Worm (Caenorhabditis elegans) whole organism, late embryonic: Measurements from ENCODE around the gene K11H12.8.

Experiments
- K02D7.2 ChIP-seq: sonication (generic microtip); optimal IDR thresholded peaks from 2 replicates; lab custom pipeline; 2017; ENCODE audit warnings: mild to moderate bottlenecking, missing genetic modification characterization, missing compliant biosample characterization
- T23F11.4 ChIP-seq: fragments of 200-800 bp; sonication (Bioruptor generic); optimal IDR thresholded peaks from 2 replicates; lab custom pipeline; 2018; ENCODE audit warnings: mild to moderate bottlenecking, missing genetic modification characterization, missing compliant biosample characterization
- Y22D7AL.16 ChIP-seq: sonication (generic microtip); optimal IDR thresholded peaks from 2 replicates; lab custom pipeline; 2016; ENCODE audit warnings: missing genetic modification characterization, missing compliant biosample characterization
- ahr-1 ChIP-seq: sonication (generic microtip); optimal IDR thresholded peaks from 2 replicates; lab custom pipeline; 2016; ENCODE audit warnings: missing genetic modification characterization, missing compliant biosample characterization
- ama-1 ChIP-seq: fragments of 150-350 bp; optimal IDR thresholded peaks from 2 replicates; lab custom pipeline; 2014
- ceh-18 ChIP-seq: sonication (generic microtip); optimal IDR thresholded peaks from 2 replicates; lab custom pipeline; 2016; ENCODE audit warnings: missing genetic modification characterization, missing compliant biosample characterization
- ceh-24 ChIP-seq: sonication (generic microtip); optimal IDR thresholded peaks from 2 replicates; lab custom pipeline; 2016; ENCODE audit warnings: mild to moderate bottlenecking, missing genetic modification characterization, missing compliant biosample characterization
- ceh-45 ChIP-seq: fragments of 200-800 bp; sonication (Bioruptor generic); IDR thresholded peaks from 2 replicates; pipeline ENCODE4 v1.3.6; 2022; ENCODE audit warnings: missing genetic modification reagents, missing genetic modification characterization, missing compliant biosample characterization
- ceh-48 ChIP-seq: sonication (generic microtip); optimal IDR thresholded peaks from 2 replicates; lab custom pipeline; 2016; ENCODE audit warnings: missing genetic modification characterization, inconsistent platforms, missing compliant biosample characterization
- ceh-6 ChIP-seq: fragments of 200-800 bp; sonication (Bioruptor generic); optimal IDR thresholded peaks from 2 replicates; lab custom pipeline; 2018; ENCODE audit warnings: mild to moderate bottlenecking, missing genetic modification characterization, missing compliant biosample characterization
- che-1 ChIP-seq: sonication (generic microtip); optimal IDR thresholded peaks from 2 replicates; lab custom pipeline; 2016; ENCODE audit warnings: mild to moderate bottlenecking, missing genetic modification characterization, missing compliant biosample characterization
- elt-2 ChIP-seq: sonication (generic microtip); optimal IDR thresholded peaks from 2 replicates; lab custom pipeline; 2016; ENCODE audit warnings: missing genetic modification reagents, missing genetic modification characterization, missing compliant biosample characterization
- elt-4 ChIP-seq: sonication (generic microtip); optimal IDR thresholded peaks from 2 replicates; lab custom pipeline; 2016; ENCODE audit warnings: missing genetic modification characterization, missing compliant biosample characterization
- fax-1 ChIP-seq: sonication (generic microtip); optimal IDR thresholded peaks from 2 replicates; lab custom pipeline; 2016; ENCODE audit warnings: missing genotype, missing genetic modification characterization, missing compliant biosample characterization
- fkh-10 ChIP-seq: fragments of 150-350 bp; optimal IDR thresholded peaks from 2 replicates; lab custom pipeline; 2014; ENCODE audit warnings: missing biosample characterization, missing genetic modification reagents, missing genetic modification characterization
- gmeb-2 ChIP-seq: sonication (generic microtip); optimal IDR thresholded peaks from 2 replicates; lab custom pipeline; 2016; ENCODE audit warnings: missing genetic modification characterization, inconsistent platforms, missing compliant biosample characterization
- hlh-13 ChIP-seq: fragments of 200-800 bp; sonication (Bioruptor generic); optimal IDR thresholded peaks from 2 replicates; lab custom pipeline; 2018; ENCODE audit warnings: mild to moderate bottlenecking, missing genetic modification characterization, missing compliant biosample characterization
- hlh-15 ChIP-seq: sonication (generic microtip); optimal IDR thresholded peaks from 2 replicates; lab custom pipeline; 2016; ENCODE audit warnings: missing genetic modification characterization, missing compliant biosample characterization
- hlh-6 ChIP-seq: sonication (generic microtip); optimal IDR thresholded peaks from 2 replicates; lab custom pipeline; 2016; ENCODE audit warnings: missing genotype, missing genetic modification characterization, missing compliant biosample characterization
- hlh-8 ChIP-seq: sonication (generic microtip); optimal IDR thresholded peaks from 2 replicates; lab custom pipeline; 2016; ENCODE audit warnings: missing genotype, missing genetic modification characterization, missing compliant biosample characterization
- lin-11 ChIP-seq: fragments of 200-800 bp; sonication (Bioruptor generic); optimal IDR thresholded peaks from 2 replicates; lab custom pipeline; 2018; ENCODE audit warnings: mild to moderate bottlenecking, missing genetic modification characterization, missing compliant biosample characterization
- nfya-1 ChIP-seq: sonication (generic microtip); optimal IDR thresholded peaks from 2 replicates; lab custom pipeline; 2017; ENCODE audit warnings: missing genetic modification characterization, mild to moderate bottlenecking, missing compliant biosample characterization, antibody characterized with exemption, moderate library complexity
- nhr-11 ChIP-seq: fragments of 150-350 bp; optimal IDR thresholded peaks from 2 replicates; lab custom pipeline; 2014; ENCODE audit warnings: missing biosample characterization, missing genetic modification characterization
- pat-9 ChIP-seq: fragments of 200-800 bp; sonication (Bioruptor generic); optimal IDR thresholded peaks from 2 replicates; lab custom pipeline; 2018; ENCODE audit warnings: mild to moderate bottlenecking, missing genetic modification characterization, moderate library complexity, missing compliant biosample characterization
- pax-1 ChIP-seq: fragments of 150-350 bp; optimal IDR thresholded peaks from 2 replicates; lab custom pipeline; 2014; ENCODE audit warnings: missing biosample characterization, missing genetic modification characterization
- pha-2 ChIP-seq: sonication (generic microtip); optimal IDR thresholded peaks from 2 replicates; lab custom pipeline; 2017; ENCODE audit warnings: mild to moderate bottlenecking, missing genetic modification characterization, missing compliant biosample characterization
- pha-4 ChIP-seq: fragments of 150-350 bp; optimal IDR thresholded peaks from 2 replicates; lab custom pipeline; 2018; ENCODE audit warnings: missing biosample characterization, missing genetic modification reagents, missing genetic modification characterization
- rnt-1 ChIP-seq: sonication (generic microtip); optimal IDR thresholded peaks from 2 replicates; lab custom pipeline; 2016; ENCODE audit warnings: missing genetic modification characterization, missing compliant biosample characterization
- sdc-2 ChIP-seq: sonication (generic microtip); optimal IDR thresholded peaks from 2 replicates; lab custom pipeline; 2016; ENCODE audit warnings: missing genotype, missing genetic modification characterization, missing compliant biosample characterization
- sox-2 ChIP-seq: fragments of 200-800 bp; sonication (Bioruptor generic); IDR thresholded peaks from 2 replicates; pipeline ENCODE4 v1.3.6; 2022; ENCODE audit warnings: missing genetic modification reagents, missing genetic modification characterization, missing compliant biosample characterization
- sox-4 ChIP-seq: sonication (generic microtip); optimal IDR thresholded peaks from 2 replicates; lab custom pipeline; 2017; ENCODE audit warnings: mild to moderate bottlenecking, missing genetic modification characterization, inconsistent platforms, missing compliant biosample characterization
- syd-9 ChIP-seq: sonication (generic microtip); optimal IDR thresholded peaks from 2 replicates; lab custom pipeline; 2016; ENCODE audit warnings: mild to moderate bottlenecking, missing genetic modification characterization, moderate library complexity, missing compliant biosample characterization
- unc-3 ChIP-seq, 2 experiments: fragments of 200-800 bp in 1 of 2; sonication (Bioruptor generic) in 1 of 2; sonication (generic microtip) in 1 of 2; conservative IDR thresholded peaks in 1 of 2; optimal IDR thresholded peaks in 1 of 2; 2 replicates each; pipeline versions ENCODE4 v1.3.6 to Lab custom; 2016 to 2022; ENCODE audit warnings: missing compliant biosample characterization in 2 of 2, missing genetic modification characterization in 2 of 2, missing genetic modification reagents in 1 of 2
- unc-55 ChIP-seq: sonication (generic microtip); optimal IDR thresholded peaks from 2 replicates; lab custom pipeline; 2017; ENCODE audit warnings: missing biosample characterization, missing genetic modification reagents, missing genetic modification characterization
- unc-86 ChIP-seq: sonication (generic microtip); optimal IDR thresholded peaks from 2 replicates; lab custom pipeline; 2016; ENCODE audit warnings: missing genetic modification characterization, missing compliant biosample characterization
- zip-5 ChIP-seq: sonication (generic microtip); optimal IDR thresholded peaks from 2 replicates; lab custom pipeline; 2016; ENCODE audit warnings: missing genetic modification characterization, missing compliant biosample characterization

The K11H12.8 gene

ce11 chrIV:622989-623388 lies 32.2 kb upstream of the K11H12.8 start:
- TF ChIP-seq hlh-6 (tag; lab: Kevin White, UChicago): no peak
- TF ChIP-seq hlh-15 (tag; lab: Kevin White, UChicago): no peak
- TF ChIP-seq unc-55 (GFP tag; lab: Kevin White, UChicago): no peak
- TF ChIP-seq sox-2 (GFP tag; lab: Robert Waterston, UW): no peak
- no peak for TF ChIP-seq pha-2 (tag; lab: Kevin White, UChicago)
- TF ChIP-seq ahr-1 (tag; lab: Kevin White, UChicago): no peak
- no peak for TF ChIP-seq hlh-13 (GFP tag; lab: Kevin White, UChicago)
- no peak for TF ChIP-seq zip-5 (tag; lab: Kevin White, UChicago)
- TF ChIP-seq unc-3 (GFP tag; conservative IDR thresholded peaks at IDR 0.05; lab: Robert Waterston, UW): no peak
- no peak for TF ChIP-seq unc-3 (tag; optimal IDR thresholded peaks at IDR 0.05; lab: Kevin White, UChicago)
- TF ChIP-seq pha-4 (tag; lab: Kevin White, UChicago): no peak
- TF ChIP-seq Y22D7AL.16 (tag; lab: Kevin White, UChicago): no peak
- TF ChIP-seq lin-11 (tag; lab: Kevin White, UChicago): no peak
- no peak for TF ChIP-seq pax-1
- TF ChIP-seq gmeb-2: no peak

ce11 chrIV:623876-624275 lies 31.3 kb upstream of the K11H12.8 start:
- TF ChIP-seq T23F11.4 (no peak), nfya-1 (tag; lab: Kevin White, UChicago) (no peak), ceh-6 (no peak), elt-4 (no peak)

- TF ChIP-seq hlh-15 (tag; lab: Kevin White, UChicago): no peak
- no peak for TF ChIP-seq elt-2 (tag; lab: Kevin White, UChicago)
- no peak for TF ChIP-seq unc-86 (tag; lab: Kevin White, UChicago)
- TF ChIP-seq Y22D7AL.16 (tag; lab: Kevin White, UChicago): no peak
- no peak for TF ChIP-seq nhr-11 (tag; lab: Kevin White, UChicago)
- no peak for TF ChIP-seq ceh-45 (GFP tag; lab: Robert Waterston, UW)
- no peak for TF ChIP-seq sdc-2 (tag; lab: Kevin White, UChicago)
- TF ChIP-seq hlh-8 (tag; lab: Kevin White, UChicago): no peak
- TF ChIP-seq ceh-48 (tag; lab: Kevin White, UChicago): no peak
- no peak for TF ChIP-seq elt-4
- no peak for TF ChIP-seq che-1 (tag; lab: Kevin White, UChicago)
- no peak for TF ChIP-seq ceh-24 (tag; lab: Kevin White, UChicago)
- TF ChIP-seq pat-9: no peak
- TF ChIP-seq, all 69 proteins: peak for 0
Measured at ce11 chrIV:625947-626548, 29.1 kb upstream of the K11H12.8 start.

- TF ChIP-seq rnt-1 (no peak), ama-1 (lab: Kevin White, UChicago) (no peak), fkh-10 (GFP tag; lab: Kevin White, UChicago) (no peak), pat-9 (no peak), syd-9 (tag; lab: Kevin White, UChicago) (no peak), T23F11.4 (no peak), unc-55 (GFP tag; lab: Kevin White, UChicago) (no peak), pax-1 (no peak), unc-86 (tag; lab: Kevin White, UChicago) (no peak), fax-1 (tag; lab: Kevin White, UChicago) (no peak), ceh-6 (no peak), K02D7.2 (no peak), nhr-11 (tag; lab: Kevin White, UChicago) (no peak), che-1 (tag; lab: Kevin White, UChicago) (no peak), sox-4 (tag; lab: Kevin White, UChicago) (no peak), ceh-18 (tag; lab: Kevin White, UChicago) (no peak), unc-3 (GFP tag; conservative IDR thresholded peaks at IDR 0.05; lab: Robert Waterston, UW) (no peak), unc-3 (tag; optimal IDR thresholded peaks at IDR 0.05; lab: Kevin White, UChicago) (no peak), sox-2 (GFP tag; lab: Robert Waterston, UW) (no peak), elt-2 (tag; lab: Kevin White, UChicago) (no peak)
Measured at ce11 chrIV:627237-627636, 28.0 kb upstream of the K11H12.8 start, which contains the start of gene nhr-76. Gene nhr-76 (plus strand): TSS chrIV:627537.
